Fruit fly (Drosophila melanogaster) whole organism, embryonic: Measurements from ENCODE around the gene Sbf.

ENCODE experiments used
- BtbVII ChIP-seq: fragments of 200-800 bp; sonication (Bioruptor generic); optimal IDR thresholded peaks from 3 replicates; lab custom pipeline; 2017; ENCODE audit warnings: missing biosample characterization, mild to moderate bottlenecking, missing genetic modification characterization
- CG10462 ChIP-seq: fragments of 200-800 bp; sonication (Bioruptor generic); optimal IDR thresholded peaks from 2 replicates; lab custom pipeline; 2016; ENCODE audit warnings: missing biosample characterization, missing genetic modification characterization
- CG11093 ChIP-seq: fragments of 200-800 bp; sonication (Bioruptor generic); IDR thresholded peaks from 3 replicates; pipeline ENCODE4 v1.3.6; 2022; ENCODE audit warnings: missing biosample characterization, missing genetic modification characterization
- CG11247 ChIP-seq: fragments of 200-800 bp; sonication (Bioruptor generic); IDR thresholded peaks from 2 replicates; pipeline ENCODE4 v1.3.6; 2022; ENCODE audit warnings: missing biosample characterization, missing genetic modification characterization
- CG11723 ChIP-seq: fragments of 200-800 bp; sonication (Bioruptor generic); optimal IDR thresholded peaks from 2 replicates; lab custom pipeline; 2017; ENCODE audit warnings: missing biosample characterization, mild to moderate bottlenecking, missing genetic modification characterization
- CG12942 ChIP-seq: fragments of 200-800 bp; sonication (Bioruptor generic); optimal IDR thresholded peaks from 3 replicates; lab custom pipeline; 2016; ENCODE audit warnings: missing biosample characterization, missing genetic modification characterization
- CG14667 ChIP-seq: fragments of 200-800 bp; sonication (Bioruptor generic); IDR thresholded peaks from 2 replicates; pipeline ENCODE4 v1.3.6; 2022; ENCODE audit warnings: missing biosample characterization, missing genetic modification characterization
- CG15073 ChIP-seq: fragments of 200-800 bp; sonication (Bioruptor generic); optimal IDR thresholded peaks from 2 replicates; lab custom pipeline; 2016; ENCODE audit warnings: missing biosample characterization, missing genetic modification characterization
- CG17361 ChIP-seq: fragments of 200-800 bp; sonication (Bioruptor generic); IDR thresholded peaks from 3 replicates; pipeline ENCODE4 v1.3.6; 2022; ENCODE audit warnings: missing biosample characterization, missing genetic modification characterization
- CG17385 ChIP-seq: fragments of 200-800 bp; sonication (Bioruptor generic); optimal IDR thresholded peaks from 3 replicates; lab custom pipeline; 2018; ENCODE audit warnings: missing biosample characterization, mild to moderate bottlenecking, missing genetic modification characterization
- CG17568 ChIP-seq: fragments of 200-800 bp; sonication (Bioruptor generic); optimal IDR thresholded peaks from 2 replicates; lab custom pipeline; 2018; ENCODE audit warnings: missing biosample characterization, mild to moderate bottlenecking, missing genetic modification characterization, moderate library complexity
- CG17802 ChIP-seq: fragments of 200-800 bp; sonication (Bioruptor generic); optimal IDR thresholded peaks from 2 replicates; lab custom pipeline; 2018; ENCODE audit warnings: missing biosample characterization, mild to moderate bottlenecking, missing genetic modification characterization, moderate library complexity
- CG2875 ChIP-seq: fragments of 200-800 bp; sonication (Bioruptor generic); optimal IDR thresholded peaks from 2 replicates; lab custom pipeline; 2017; ENCODE audit warnings: missing biosample characterization, mild to moderate bottlenecking, missing genetic modification characterization, missing genetic modification reagents
- CG31224 ChIP-seq: fragments of 200-800 bp; sonication (Bioruptor generic); IDR thresholded peaks from 2 replicates; pipeline ENCODE4 v1.3.6; 2022; ENCODE audit warnings: missing biosample characterization, missing genetic modification characterization
- CG3281 ChIP-seq: fragments of 200-800 bp; sonication (Bioruptor generic); optimal IDR thresholded peaks from 3 replicates; lab custom pipeline; 2017; ENCODE audit warnings: missing biosample characterization, mild to moderate bottlenecking, missing genetic modification characterization
- CG6683 ChIP-seq: fragments of 200-800 bp; sonication (Bioruptor generic); optimal IDR thresholded peaks from 2 replicates; lab custom pipeline; 2017; ENCODE audit warnings: missing biosample characterization, mild to moderate bottlenecking, missing genetic modification characterization, missing genetic modification reagents
- CG7556 ChIP-seq: fragments of 200-800 bp; sonication (Bioruptor generic); optimal IDR thresholded peaks from 2 replicates; lab custom pipeline; 2017; ENCODE audit warnings: missing biosample characterization, mild to moderate bottlenecking, missing genetic modification characterization
- CG9437 ChIP-seq: fragments of 200-800 bp; sonication (Bioruptor generic); optimal IDR thresholded peaks from 2 replicates; lab custom pipeline; 2018; ENCODE audit warnings: missing biosample characterization, mild to moderate bottlenecking, missing genetic modification characterization
- CG9817 ChIP-seq: fragments of 200-800 bp; sonication (Bioruptor generic); optimal IDR thresholded peaks from 2 replicates; lab custom pipeline; 2018; ENCODE audit warnings: missing biosample characterization, mild to moderate bottlenecking, missing genetic modification characterization, moderate library complexity
- Chrac-16 ChIP-seq: fragments of 200-800 bp; sonication (Bioruptor generic); optimal IDR thresholded peaks from 3 replicates; lab custom pipeline; 2016; ENCODE audit warnings: missing biosample characterization, missing genetic modification characterization
- Drgx ChIP-seq: fragments of 200-800 bp; sonication (Bioruptor generic); IDR thresholded peaks from 2 replicates; pipeline ENCODE4 v1.3.6; 2022; ENCODE audit warnings: missing biosample characterization, missing genetic modification characterization
- HHEX ChIP-seq: fragments of 200-800 bp; sonication (Bioruptor generic); optimal IDR thresholded peaks from 3 replicates; lab custom pipeline; 2017; ENCODE audit warnings: missing biosample characterization, mild to moderate bottlenecking, missing genetic modification characterization, missing genetic modification reagents
- HmgZ ChIP-seq: fragments of 200-800 bp; sonication (Bioruptor generic); optimal IDR thresholded peaks from 2 replicates; lab custom pipeline; 2018; ENCODE audit warnings: missing biosample characterization, mild to moderate bottlenecking, missing genetic modification characterization
- Hmr ChIP-seq: fragments of 200-800 bp; sonication (Bioruptor generic); optimal IDR thresholded peaks from 3 replicates; lab custom pipeline; 2017; ENCODE audit warnings: mild to moderate bottlenecking, missing biosample characterization, missing genetic modification reagents, missing genetic modification characterization
- Hr39 ChIP-seq: fragments of >200 bp; optimal IDR thresholded peaks from 2 replicates; lab custom pipeline; 2017
- MTF-1 ChIP-seq: fragments of 200-800 bp; sonication (Bioruptor generic); optimal IDR thresholded peaks from 2 replicates; lab custom pipeline; 2018; ENCODE audit warnings: missing biosample characterization, mild to moderate bottlenecking, missing genetic modification characterization, borderline replicate concordance
- Mad ChIP-seq: fragments of 200-800 bp; sonication (Bioruptor generic); optimal IDR thresholded peaks from 2 replicates; lab custom pipeline; 2016; ENCODE audit warnings: missing biosample characterization, missing genetic modification characterization
- Meics ChIP-seq: fragments of 200-800 bp; sonication (Bioruptor generic); optimal IDR thresholded peaks from 2 replicates; lab custom pipeline; 2017; ENCODE audit warnings: missing biosample characterization, mild to moderate bottlenecking, missing genetic modification characterization
- Mes4 ChIP-seq: fragments of 200-800 bp; sonication (Bioruptor generic); optimal IDR thresholded peaks from 2 replicates; lab custom pipeline; 2016; ENCODE audit warnings: missing biosample characterization, missing genetic modification characterization
- Mrtf ChIP-seq: fragments of 200-800 bp; sonication (Bioruptor generic); IDR thresholded peaks from 3 replicates; pipeline ENCODE4 v1.3.6; 2022; ENCODE audit warnings: missing biosample characterization, missing genetic modification characterization
- Nf-YC ChIP-seq: fragments of 200-800 bp; optimal IDR thresholded peaks from 3 replicates; lab custom pipeline; 2019; ENCODE audit warnings: missing biosample characterization, mild to moderate bottlenecking, missing genetic modification characterization, moderate library complexity
- Ptx1 ChIP-seq: fragments of 200-800 bp; sonication (Bioruptor generic); IDR thresholded peaks from 2 replicates; pipeline ENCODE4 v1.3.6; 2022; ENCODE audit warnings: missing biosample characterization, missing genetic modification characterization
- Six4 ChIP-seq: fragments of 200-800 bp; sonication (Bioruptor generic); optimal IDR thresholded peaks from 2 replicates; lab custom pipeline; 2016; ENCODE audit warnings: missing biosample characterization, missing genetic modification characterization
- Taf1 ChIP-seq: fragments of 200-800 bp; sonication (Bioruptor generic); IDR thresholded peaks from 2 replicates; pipeline ENCODE4 v1.3.6; 2022; ENCODE audit warnings: missing biosample characterization, missing genetic modification characterization
- ash1 ChIP-seq: fragments of 200-800 bp; sonication (Bioruptor generic); optimal IDR thresholded peaks from 2 replicates; lab custom pipeline; 2018; ENCODE audit warnings: missing biosample characterization, mild to moderate bottlenecking, missing genetic modification characterization
- ato ChIP-seq: fragments of 200-800 bp; sonication (Bioruptor generic); IDR thresholded peaks from 2 replicates; pipeline ENCODE4 v1.3.6; 2022; ENCODE audit warnings: missing biosample characterization, missing genetic modification characterization; ENCODE audit not compliant: partially characterized antibody
- bigmax ChIP-seq: fragments of 200-800 bp; sonication (Bioruptor generic); optimal IDR thresholded peaks from 2 replicates; lab custom pipeline; 2018; ENCODE audit warnings: missing biosample characterization, mild to moderate bottlenecking, missing genetic modification characterization
- cg ChIP-seq: fragments of 200-800 bp; sonication (Bioruptor generic); optimal IDR thresholded peaks from 3 replicates; lab custom pipeline; 2019; ENCODE audit warnings: missing biosample characterization, mild to moderate bottlenecking, missing genetic modification characterization, moderate library complexity
- crp ChIP-seq, 2 experiments: fragments of 200-800 bp; sonication (Bioruptor generic); optimal IDR thresholded peaks; 2 replicates in 1 of 2; 3 replicates in 1 of 2; lab custom pipeline; 2017; ENCODE audit warnings: missing biosample characterization in 2 of 2, missing genetic modification characterization in 2 of 2, mild to moderate bottlenecking in 1 of 2, moderate library complexity in 1 of 2
- eve ChIP-seq, 2 experiments: fragments of >200 bp; optimal IDR thresholded peaks; 2 replicates each; lab custom pipeline; 2017; ENCODE audit warnings: missing biosample characterization in 2 of 2, missing genetic modification characterization in 2 of 2
- fd64A ChIP-seq: fragments of 200-800 bp; sonication (Bioruptor generic); optimal IDR thresholded peaks from 3 replicates; lab custom pipeline; 2018; ENCODE audit warnings: missing biosample characterization, mild to moderate bottlenecking, missing genetic modification characterization
- her ChIP-seq: fragments of 200-800 bp; sonication (Bioruptor generic); optimal IDR thresholded peaks from 2 replicates; lab custom pipeline; 2016; ENCODE audit warnings: missing biosample characterization, missing genetic modification characterization
- kah ChIP-seq: fragments of 200-800 bp; sonication (Bioruptor generic); optimal IDR thresholded peaks from 2 replicates; lab custom pipeline; 2018; ENCODE audit warnings: missing biosample characterization, mild to moderate bottlenecking, missing genetic modification characterization
- lbe ChIP-seq: fragments of 200-800 bp; sonication (Bioruptor generic); optimal IDR thresholded peaks from 2 replicates; lab custom pipeline; 2016; ENCODE audit warnings: missing biosample characterization, mild to moderate bottlenecking, missing genetic modification characterization
- oc ChIP-seq: fragments of 200-800 bp; sonication (Bioruptor generic); optimal IDR thresholded peaks from 2 replicates; lab custom pipeline; 2018; ENCODE audit warnings: missing biosample characterization, mild to moderate bottlenecking, missing genetic modification characterization, moderate library complexity
- pum ChIP-seq: fragments of 200-800 bp; sonication (Bioruptor generic); optimal IDR thresholded peaks from 2 replicates; lab custom pipeline; 2016; ENCODE audit warnings: missing biosample characterization, missing genetic modification characterization
- salm ChIP-seq: fragments of 200-800 bp; sonication (Bioruptor generic); optimal IDR thresholded peaks from 2 replicates; lab custom pipeline; 2018; ENCODE audit warnings: missing biosample characterization, mild to moderate bottlenecking, missing genetic modification characterization
- sisA ChIP-seq: fragments of 200-800 bp; sonication (Bioruptor generic); IDR thresholded peaks from 2 replicates; pipeline ENCODE4 v1.3.6; 2022; ENCODE audit warnings: missing biosample characterization, missing genetic modification characterization
- so ChIP-seq: fragments of 200-800 bp; sonication (Bioruptor generic); IDR thresholded peaks from 3 replicates; pipeline ENCODE4 v1.3.6; 2022; ENCODE audit warnings: missing biosample characterization, missing genetic modification characterization
- tin ChIP-seq: fragments of 200-800 bp; sonication (Bioruptor generic); optimal IDR thresholded peaks from 3 replicates; lab custom pipeline; 2016; ENCODE audit warnings: missing biosample characterization, missing genetic modification characterization

Sbf gene

dm6 chr3R:11780181-11780688 is 16.5 kb downstream of the Sbf start (continued):
- TF ChIP-seq CG9437 (peak; percentile 88), Taf1 (GFP tag; lab: Robert Waterston, UW) (no peak), MTF-1 (peak; percentile 85), CG9817 (tag; lab: Kevin White, UChicago) (peak; percentile 53), Hmr (peak; percentile 47), her (no peak), CG17385 (GFP tag; lab: Kevin White, UChicago) (peak; percentile 85), eve (GFP tag; optimal IDR thresholded peaks at IDR 0.05; lab: Kevin White, UChicago) (peak in 1 of 2 experiments; percentile 91), lbe (GFP tag; lab: Kevin White, UChicago) (peak; percentile 84), Mrtf (GFP tag; lab: Robert Waterston, UW) (peak; percentile 75), CG7556 (GFP tag; lab: Kevin White, UChicago) (peak; percentile 95), tin (GFP tag; lab: Kevin White, UChicago) (peak; percentile 94), Ptx1 (GFP tag; lab: Robert Waterston, UW) (peak; percentile 85), salm (tag; lab: Kevin White, UChicago) (peak; percentile 88), HmgZ (tag; lab: Kevin White, UChicago) (peak; percentile 15), CG12942 (GFP tag; lab: Kevin White, UChicago) (peak; percentile 87), CG14667 (GFP tag; lab: Robert Waterston, UW) (peak; percentile 62), Meics (GFP tag; lab: Kevin White, UChicago) (peak; percentile 66), Nf-YC (tag; lab: Kevin White, UChicago) (peak; percentile 50), Mad (GFP tag; lab: Kevin White, UChicago) (peak; percentile 63), Mes4 (GFP tag; lab: Kevin White, UChicago) (no peak), CG31224 (GFP tag; lab: Robert Waterston, UW) (peak; percentile 22; the same call in 1 of the 2 replicates), CG11093 (peak; percentile 84), bigmax (GFP tag; lab: Kevin White, UChicago) (no peak), so (peak; percentile 70; the same call in 1 of the 3 replicates), Drgx (GFP tag; lab: Robert Waterston, UW) (peak; percentile 95), CG3281 (GFP tag; lab: Kevin White, UChicago) (peak; percentile 38), CG11723 (GFP tag; lab: Kevin White, UChicago) (peak; percentile 82), oc (peak; percentile 94), HHEX (GFP tag; lab: Kevin White, UChicago) (peak; percentile 80), BtbVII (GFP tag; lab: Kevin White, UChicago) (peak; percentile 62), CG6683 (GFP tag; lab: Kevin White, UChicago) (peak; percentile 61), CG11247 (GFP tag; lab: Robert Waterston, UW) (peak; percentile 59; the same call in 1 of the 2 replicates), cg (peak; percentile 78), CG17361 (peak; percentile 98), crp (GFP tag; optimal IDR thresholded peaks at IDR 0.05; lab: Kevin White, UChicago) (peak in 1 of 2 experiments; percentile 60), kah (GFP tag; lab: Kevin White, UChicago) (peak; percentile 78), ash1 (GFP tag; lab: Kevin White, UChicago) (no peak), Six4 (GFP tag; lab: Kevin White, UChicago) (peak; percentile 94), sisA (GFP tag; lab: Robert Waterston, UW) (peak; percentile 89), Chrac-16 (GFP tag; lab: Kevin White, UChicago) (peak; percentile 90), fd64A (GFP tag; lab: Kevin White, UChicago) (peak; percentile 38), CG15073 (GFP tag; lab: Kevin White, UChicago) (peak; percentile 65), CG2875 (GFP tag; lab: Kevin White, UChicago) (peak; percentile 95), CG17802 (tag; lab: Kevin White, UChicago) (peak; percentile 87), ato (GFP tag; lab: Robert Waterston, UW) (no peak), CG10462 (GFP tag; lab: Kevin White, UChicago) (peak; percentile 87), pum (peak; percentile 66), CG17568 (peak; percentile 76), Hr39 (lab: Kevin White, UChicago) (no peak)
